Fruit fly (Drosophila melanogaster): Measurements from ENCODE around the gene mbm.

Gene mbm

DNA sequence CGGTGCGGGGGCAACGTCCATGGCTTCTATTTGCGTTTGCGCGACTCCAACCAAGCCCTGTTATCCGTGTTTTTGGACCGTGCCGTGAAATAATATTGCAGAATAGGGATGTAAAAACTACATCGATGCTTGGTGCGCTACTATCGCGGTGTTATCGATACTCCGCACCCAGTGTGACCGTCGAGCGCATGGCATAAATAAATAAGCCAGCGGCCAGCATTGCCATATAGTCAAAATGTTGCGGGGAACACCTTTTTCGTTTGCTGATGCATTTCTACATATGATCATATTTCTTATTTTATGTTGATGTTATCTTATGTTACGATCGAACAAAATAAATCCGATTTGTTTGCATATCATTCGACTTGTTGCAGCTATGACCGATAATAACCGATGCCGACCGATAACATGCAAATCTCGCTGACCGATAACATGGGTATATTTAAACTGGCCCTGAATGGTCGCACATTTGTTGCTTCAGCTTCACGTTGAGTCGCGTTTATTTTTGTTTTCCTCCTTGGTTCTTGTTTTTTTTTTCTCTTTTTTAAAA, 3.7 kb upstream of the mbm start, which contains the start of gene smo:
TSS of gene smo (plus strand) at position 461 of the 550 bp plus-strand sequence.
- TF ChIP-seq Hr96 (GFP tag; optimal IDR thresholded peaks at IDR 0.05), result no peak
- TF ChIP-seq CG12768 (GFP tag; optimal IDR thresholded peaks at IDR 0.05), result no peak
- TF ChIP-seq CG14711 (tag; optimal IDR thresholded peaks at IDR 0.05), result peak; percentile 17
- peak; percentile 75 for TF ChIP-seq Mnt (GFP tag; optimal IDR thresholded peaks at IDR 0.05)
- TF ChIP-seq CG1620 (GFP tag; optimal IDR thresholded peaks at IDR 0.05), result peak; percentile 25
- peak; percentile 21 for TF ChIP-seq tj (GFP tag; optimal IDR thresholded peaks at IDR 0.05)
- no peak for TF ChIP-seq Clk (GFP tag; optimal IDR thresholded peaks at IDR 0.05)
- no peak for TF ChIP-seq ovo (GFP tag; optimal IDR thresholded peaks at IDR 0.05)
- peak; percentile 1 for TF ChIP-seq Crg-1 (GFP tag; optimal IDR thresholded peaks at IDR 0.05)
- TF ChIP-seq bab1 (GFP tag; optimal IDR thresholded peaks at IDR 0.05), result peak; percentile 33
- TF ChIP-seq cnc (optimal IDR thresholded peaks at IDR 0.05), result no peak
- no peak for TF ChIP-seq kay (GFP tag; ENCODE audit: borderline replicate concordance)
- no peak for TF ChIP-seq CG7101 (tag; optimal IDR thresholded peaks at IDR 0.05)
- no peak for TF ChIP-seq pad (GFP tag; optimal IDR thresholded peaks at IDR 0.05)
- TF ChIP-seq CG11617 (GFP tag; optimal IDR thresholded peaks at IDR 0.05), result no peak
- no peak for TF ChIP-seq CG7045 (GFP tag; optimal IDR thresholded peaks at IDR 0.05)
- TF ChIP-seq toe (GFP tag; optimal IDR thresholded peaks at IDR 0.05), result no peak
- no peak for TF ChIP-seq cic (GFP tag; optimal IDR thresholded peaks at IDR 0.05)
- TF ChIP-seq CG5204 (GFP tag; optimal IDR thresholded peaks at IDR 0.05), result no peak
- TF ChIP-seq CG33017 (tag; optimal IDR thresholded peaks at IDR 0.05), result no peak

DNA sequence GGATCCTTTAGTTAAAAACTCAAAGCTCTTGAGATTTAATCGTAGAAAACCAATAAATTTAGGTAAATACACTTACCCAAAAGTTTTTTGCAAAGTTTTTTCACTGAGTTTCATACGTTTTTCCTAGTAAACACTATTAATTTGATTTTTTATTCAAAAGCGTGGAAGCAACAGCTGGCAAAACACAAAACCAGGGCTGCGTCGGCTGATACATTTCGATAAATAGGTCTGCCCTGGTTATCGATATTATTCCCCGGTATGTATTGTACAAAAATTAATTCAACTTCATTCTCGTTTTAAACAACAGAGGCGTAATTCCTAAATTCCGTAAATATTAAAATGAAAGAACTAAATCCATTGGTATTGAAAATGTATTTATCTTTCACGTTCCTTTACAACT, 2.0 kb downstream of the mbm start, which contains the start of gene Dus1:
TSS of gene Dus1 (minus strand) at position 192 of the 400 bp plus-strand sequence.
- TF ChIP-seq cnc (optimal IDR thresholded peaks at IDR 0.05) (no peak), CG12768 (GFP tag; optimal IDR thresholded peaks at IDR 0.05) (no peak), CG7101 (tag; optimal IDR thresholded peaks at IDR 0.05) (no peak), tj (GFP tag; optimal IDR thresholded peaks at IDR 0.05) (no peak), CG1620 (GFP tag; optimal IDR thresholded peaks at IDR 0.05) (no peak), CG5204 (GFP tag; optimal IDR thresholded peaks at IDR 0.05) (no peak), cic (GFP tag; optimal IDR thresholded peaks at IDR 0.05) (no peak), bab1 (GFP tag; optimal IDR thresholded peaks at IDR 0.05) (peak; percentile 59), CG11617 (GFP tag; optimal IDR thresholded peaks at IDR 0.05) (no peak), Mnt (GFP tag; optimal IDR thresholded peaks at IDR 0.05) (peak; percentile 66)

DNA sequence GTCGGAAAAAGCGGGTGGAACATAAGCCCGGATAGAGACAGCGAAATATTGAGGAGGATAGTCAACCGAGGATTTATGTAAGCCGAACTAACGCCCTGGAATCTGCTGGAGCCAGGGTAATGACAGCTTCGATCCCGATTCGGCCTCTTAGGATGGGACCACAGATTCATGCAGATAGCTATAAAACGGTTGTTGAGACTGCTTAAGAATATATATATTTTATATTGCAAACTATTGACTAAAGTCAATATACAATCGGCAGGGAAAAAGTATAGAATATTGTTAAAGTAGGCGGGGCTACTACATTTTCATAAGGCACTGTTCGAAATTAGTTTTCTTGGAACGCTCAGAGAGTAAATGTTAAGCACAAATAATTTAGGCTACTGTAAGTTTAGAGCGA, 4.7 kb downstream of the mbm start, which contains the start of gene CG3345:
TSS of gene CG3345 (plus strand) at position 301 of the 400 bp plus-strand sequence.
- TF ChIP-seq bab1 (GFP tag; optimal IDR thresholded peaks at IDR 0.05), result no peak
- no peak for TF ChIP-seq kay (GFP tag; ENCODE audit: borderline replicate concordance)
- TF ChIP-seq pad (GFP tag; optimal IDR thresholded peaks at IDR 0.05), result no peak
- no peak for TF ChIP-seq tj (GFP tag; optimal IDR thresholded peaks at IDR 0.05)
- TF ChIP-seq cnc (optimal IDR thresholded peaks at IDR 0.05), result no peak
- TF ChIP-seq ovo (GFP tag; optimal IDR thresholded peaks at IDR 0.05), result no peak
- no peak for TF ChIP-seq Mnt (GFP tag; optimal IDR thresholded peaks at IDR 0.05)
- no peak for TF ChIP-seq CG1620 (GFP tag; optimal IDR thresholded peaks at IDR 0.05)
- no peak for TF ChIP-seq Crg-1 (GFP tag; optimal IDR thresholded peaks at IDR 0.05)
- TF ChIP-seq CG5204 (GFP tag; optimal IDR thresholded peaks at IDR 0.05), result no peak

DNA sequence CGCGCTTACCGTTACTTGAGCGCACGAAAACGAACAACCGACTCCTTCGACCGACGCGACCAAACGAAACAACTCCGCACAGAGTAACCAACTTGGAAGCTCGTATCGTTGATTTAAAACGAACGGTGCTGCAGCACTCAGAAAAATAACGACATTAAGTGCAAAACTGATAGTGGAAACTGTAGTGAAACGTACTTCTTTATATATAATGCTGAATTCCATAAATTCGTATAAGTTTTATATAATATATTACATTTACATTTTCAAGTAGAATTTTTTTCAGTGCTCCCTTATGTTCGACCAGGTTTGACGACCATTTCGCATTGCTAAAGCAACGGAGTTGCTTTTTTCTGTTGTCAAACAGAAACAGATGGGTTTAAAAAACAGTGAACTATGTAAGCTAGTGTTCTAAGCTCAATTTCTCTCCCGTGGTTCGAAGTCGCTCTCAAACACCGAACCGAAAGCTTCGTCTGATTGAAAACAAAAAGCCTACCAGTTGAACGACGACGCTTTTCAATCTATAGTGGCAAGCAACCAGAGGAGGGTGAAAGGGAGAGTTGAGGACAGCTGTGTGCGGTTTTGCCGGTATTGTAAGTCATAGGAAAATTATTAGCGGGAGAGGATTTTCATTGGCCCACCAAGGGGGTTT, 6.0 kb downstream of the mbm start, which contains the start of gene CG17075:
TSS of gene CG17075 (minus strand) at position 65 of the 649 bp plus-strand sequence.
- TF ChIP-seq CG7045 (GFP tag; optimal IDR thresholded peaks at IDR 0.05), result peak; percentile 81
- no peak for TF ChIP-seq Hr96 (GFP tag; optimal IDR thresholded peaks at IDR 0.05)
- no peak for TF ChIP-seq cnc (optimal IDR thresholded peaks at IDR 0.05)
- peak; percentile 46 for TF ChIP-seq Clk (GFP tag; optimal IDR thresholded peaks at IDR 0.05)
- no peak for TF ChIP-seq bab1 (GFP tag; optimal IDR thresholded peaks at IDR 0.05)
- no peak for TF ChIP-seq kay (GFP tag; ENCODE audit: borderline replicate concordance)
- peak; percentile 48 for TF ChIP-seq toe (GFP tag; optimal IDR thresholded peaks at IDR 0.05)
- TF ChIP-seq CG14711 (tag; optimal IDR thresholded peaks at IDR 0.05), result peak; percentile 59
- TF ChIP-seq ovo (GFP tag; optimal IDR thresholded peaks at IDR 0.05), result no peak
- TF ChIP-seq Crg-1 (GFP tag; optimal IDR thresholded peaks at IDR 0.05), result peak; percentile 13
- TF ChIP-seq CG7101 (tag; optimal IDR thresholded peaks at IDR 0.05), result peak; percentile 76
- peak; percentile 20 for TF ChIP-seq tj (GFP tag; optimal IDR thresholded peaks at IDR 0.05)
- no peak for TF ChIP-seq CG1620 (GFP tag; optimal IDR thresholded peaks at IDR 0.05)
- no peak for TF ChIP-seq cic (GFP tag; optimal IDR thresholded peaks at IDR 0.05)
- TF ChIP-seq CG33017 (tag; optimal IDR thresholded peaks at IDR 0.05), result peak; percentile 82
- peak; percentile 61 for TF ChIP-seq CG11617 (GFP tag; optimal IDR thresholded peaks at IDR 0.05)
- TF ChIP-seq Mnt (GFP tag; optimal IDR thresholded peaks at IDR 0.05), result no peak
- TF ChIP-seq CG12768 (GFP tag; optimal IDR thresholded peaks at IDR 0.05), result peak; percentile 81
- TF ChIP-seq CG5204 (GFP tag; optimal IDR thresholded peaks at IDR 0.05), result no peak
- no peak for TF ChIP-seq pad (GFP tag; optimal IDR thresholded peaks at IDR 0.05)

DNA sequence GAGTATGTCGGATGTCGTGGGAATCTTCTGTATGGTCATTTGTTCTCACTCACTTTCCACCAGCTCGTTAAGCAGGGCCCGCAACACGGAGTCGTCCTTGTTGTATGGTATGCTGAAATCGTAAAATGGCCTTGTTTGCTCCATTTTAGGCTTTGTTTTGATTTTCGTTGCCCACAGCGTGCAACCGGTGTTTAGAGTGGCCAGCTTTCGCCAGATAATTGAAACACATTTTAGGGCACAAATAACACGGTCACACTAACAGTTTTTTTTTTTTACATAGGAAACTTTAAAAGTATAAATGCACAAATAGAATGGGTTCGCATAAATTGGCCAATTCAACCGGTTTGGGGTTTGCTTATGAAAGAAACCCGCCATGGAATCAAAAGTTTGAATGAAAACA, 21.3 kb downstream of the mbm start, which contains the start of gene Rpp30:
TSS of gene Rpp30 (minus strand) at position 200 of the 400 bp plus-strand sequence.
- TF ChIP-seq ovo (GFP tag; optimal IDR thresholded peaks at IDR 0.05) (no peak), bab1 (GFP tag; optimal IDR thresholded peaks at IDR 0.05) (peak; percentile 59), cnc (optimal IDR thresholded peaks at IDR 0.05) (no peak), kay (GFP tag; ENCODE audit: borderline replicate concordance) (no peak), Mnt (GFP tag; optimal IDR thresholded peaks at IDR 0.05) (peak; percentile 82)

Data from whole organism, adult.